Fruit fly (Drosophila melanogaster): ENCODE data around the gene Snoo.

DNA sequence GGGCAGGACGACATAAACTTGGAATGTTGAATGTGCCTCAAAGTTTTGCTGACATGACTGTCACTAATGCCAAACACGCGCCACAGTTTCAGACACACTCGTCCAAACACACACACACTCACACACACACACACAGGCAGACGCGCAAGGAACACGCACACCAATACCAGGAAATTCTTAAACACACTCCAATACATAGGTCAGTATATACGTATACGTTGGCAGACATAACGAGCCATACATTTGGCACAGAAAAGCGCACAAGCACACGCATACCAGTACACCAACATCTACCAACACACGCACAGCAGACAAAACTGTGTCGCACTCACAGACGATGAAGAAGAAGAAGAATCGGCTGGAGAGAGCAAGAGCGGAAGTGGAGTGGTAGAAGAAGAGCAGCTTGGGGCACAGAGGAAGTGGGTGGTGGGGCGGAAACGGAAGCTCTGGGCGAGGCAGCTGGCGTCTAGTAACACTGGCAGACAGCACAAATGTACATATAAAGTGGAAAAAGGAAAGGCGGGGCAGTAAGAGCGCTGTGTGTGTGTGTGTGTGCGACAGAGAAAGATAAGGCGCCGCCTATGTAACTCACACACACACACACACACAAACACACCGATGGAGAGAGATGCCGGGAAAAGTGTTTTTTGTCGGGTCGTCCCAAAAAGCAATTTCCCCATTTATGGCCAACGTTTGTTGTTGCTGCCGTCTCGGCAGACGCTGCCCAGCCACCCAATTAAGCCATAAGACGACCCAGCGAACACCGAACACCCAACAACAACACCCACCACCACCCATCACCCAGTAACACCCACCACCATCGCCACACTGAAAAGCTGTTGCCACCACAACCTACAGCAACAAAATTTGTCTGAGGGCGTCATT lies 43.3 kb downstream of the Snoo start:
- TF ChIP-seq Dll (optimal IDR thresholded peaks at IDR 0.05), result no peak
- no peak for TF ChIP-seq CG8478 (optimal IDR thresholded peaks at IDR 0.05)

Measured in whole organism.